Worm (Caenorhabditis elegans) whole organism, L2 larva: ENCODE data around the gene R11A8.1.

Experiments
- C34F6.9 ChIP-seq: fragments of 150-350 bp; optimal IDR thresholded peaks from 2 replicates; lab custom pipeline; 2014; ENCODE audit warnings: missing biosample characterization, missing genetic modification characterization
- R02D3.7 ChIP-seq: fragments of 150-350 bp; optimal IDR thresholded peaks from 2 replicates; lab custom pipeline; 2014; ENCODE audit warnings: missing biosample characterization, missing genetic modification characterization
- Y55F3AM.14 ChIP-seq: fragments of 200-800 bp; sonication (Bioruptor generic); optimal IDR thresholded peaks from 2 replicates; lab custom pipeline; 2018; ENCODE audit warnings: mild to moderate bottlenecking, missing genetic modification characterization, missing compliant biosample characterization
- ZK546.5 ChIP-seq: sonication (generic microtip); optimal IDR thresholded peaks from 2 replicates; lab custom pipeline; 2017; ENCODE audit warnings: missing biosample characterization, missing genetic modification characterization
- alr-1 ChIP-seq: fragments of 150-350 bp; optimal IDR thresholded peaks from 2 replicates; lab custom pipeline; 2014; ENCODE audit warnings: missing biosample characterization, missing genetic modification characterization
- aly-2 ChIP-seq: fragments of 150-350 bp; optimal IDR thresholded peaks from 2 replicates; lab custom pipeline; 2014; ENCODE audit warnings: missing biosample characterization, missing genetic modification characterization
- ama-1 ChIP-seq: fragments of 150-350 bp; optimal IDR thresholded peaks from 2 replicates; lab custom pipeline; 2018; ENCODE audit warnings: inconsistent platforms
- blmp-1 ChIP-seq: sonication (generic microtip); optimal IDR thresholded peaks from 2 replicates; lab custom pipeline; 2017; ENCODE audit warnings: missing genetic modification characterization, mild to moderate bottlenecking, missing compliant biosample characterization, antibody characterized with exemption, moderate library complexity; ENCODE audit not compliant: insufficient read depth
- crh-2 ChIP-seq: sonication (generic microtip); optimal IDR thresholded peaks from 2 replicates; lab custom pipeline; 2017; ENCODE audit warnings: missing biosample characterization, missing genetic modification characterization
- dmd-4 ChIP-seq: sonication (generic microtip); optimal IDR thresholded peaks from 2 replicates; lab custom pipeline; 2017; ENCODE audit warnings: missing biosample characterization, missing genetic modification characterization
- elt-1 ChIP-seq: fragments of 150-350 bp; optimal IDR thresholded peaks from 2 replicates; lab custom pipeline; 2014; ENCODE audit warnings: missing biosample characterization, missing genetic modification characterization
- elt-3 ChIP-seq: sonication (generic microtip); optimal IDR thresholded peaks from 2 replicates; lab custom pipeline; 2017; ENCODE audit warnings: missing biosample characterization, missing genetic modification characterization
- fos-1 ChIP-seq: fragments of 150-350 bp; optimal IDR thresholded peaks from 2 replicates; lab custom pipeline; 2014; ENCODE audit warnings: missing biosample characterization, missing genetic modification characterization
- gmeb-1 ChIP-seq: fragments of 150-350 bp; optimal IDR thresholded peaks from 2 replicates; lab custom pipeline; 2014; ENCODE audit warnings: missing biosample characterization, missing genetic modification characterization
- lin-39 ChIP-seq: fragments of 150-350 bp; optimal IDR thresholded peaks from 2 replicates; lab custom pipeline; 2014; ENCODE audit warnings: missing biosample characterization, missing genetic modification reagents, missing genetic modification characterization
- lsy-2 ChIP-seq, 2 experiments: fragments of 150-350 bp in 1 of 2; sonication (generic microtip) in 1 of 2; optimal IDR thresholded peaks; 2 replicates each; lab custom pipeline; 2014 to 2017; ENCODE audit warnings: missing biosample characterization in 2 of 2, missing genetic modification characterization in 2 of 2
- mab-5 ChIP-seq: fragments of 150-350 bp; optimal IDR thresholded peaks from 2 replicates; lab custom pipeline; 2014; ENCODE audit warnings: missing biosample characterization, missing genetic modification characterization
- mbf-1 ChIP-seq: sonication (generic microtip); optimal IDR thresholded peaks from 2 replicates; lab custom pipeline; 2017; ENCODE audit warnings: missing biosample characterization, missing genetic modification characterization
- mdl-1 ChIP-seq, 2 experiments: fragments of 150-350 bp in 1 of 2; sonication (generic microtip) in 1 of 2; optimal IDR thresholded peaks; 2 replicates each; lab custom pipeline; 2017; ENCODE audit warnings: missing biosample characterization in 2 of 2, missing genetic modification characterization in 2 of 2
- nhr-10 ChIP-seq: sonication (generic microtip); optimal IDR thresholded peaks from 2 replicates; lab custom pipeline; 2017; ENCODE audit warnings: missing biosample characterization, missing genetic modification characterization
- nhr-11 ChIP-seq: fragments of 150-350 bp; optimal IDR thresholded peaks from 2 replicates; lab custom pipeline; 2014; ENCODE audit warnings: missing biosample characterization, missing genetic modification characterization
- nhr-12 ChIP-seq: fragments of 150-350 bp; optimal IDR thresholded peaks from 2 replicates; lab custom pipeline; 2014; ENCODE audit warnings: missing biosample characterization, missing genetic modification characterization
- nhr-21 ChIP-seq: fragments of 150-350 bp; optimal IDR thresholded peaks from 2 replicates; lab custom pipeline; 2014; ENCODE audit warnings: missing biosample characterization, missing genetic modification characterization
- nhr-237 ChIP-seq: fragments of 150-350 bp; optimal IDR thresholded peaks from 2 replicates; lab custom pipeline; 2014; ENCODE audit warnings: missing biosample characterization, missing genetic modification characterization
- nhr-6 ChIP-seq: fragments of 150-350 bp; optimal IDR thresholded peaks from 2 replicates; lab custom pipeline; 2014; ENCODE audit warnings: missing biosample characterization, missing genetic modification characterization
- nhr-77 ChIP-seq: fragments of 150-350 bp; optimal IDR thresholded peaks from 2 replicates; lab custom pipeline; 2014; ENCODE audit warnings: missing biosample characterization, missing genetic modification characterization
- peb-1 ChIP-seq: fragments of 150-350 bp; optimal IDR thresholded peaks from 2 replicates; lab custom pipeline; 2014; ENCODE audit warnings: missing biosample characterization, missing genetic modification characterization
- sem-4 ChIP-seq: fragments of 150-350 bp; optimal IDR thresholded peaks from 2 replicates; lab custom pipeline; 2014; ENCODE audit warnings: missing biosample characterization, missing genetic modification reagents, missing genetic modification characterization
- skn-1 ChIP-seq: sonication (generic microtip); optimal IDR thresholded peaks from 2 replicates; lab custom pipeline; 2017; ENCODE audit warnings: missing biosample characterization, missing genetic modification characterization
- sma-3 ChIP-seq: sonication (generic microtip); optimal IDR thresholded peaks from 2 replicates; lab custom pipeline; 2016; ENCODE audit warnings: missing genetic modification reagents, missing genetic modification characterization, missing compliant biosample characterization
- sma-9 ChIP-seq, 2 experiments: fragments of 150-350 bp in 1 of 2; sonication (generic microtip) in 1 of 2; optimal IDR thresholded peaks; 2 replicates each; lab custom pipeline; 2014 to 2016; ENCODE audit warnings: missing genetic modification characterization in 2 of 2, mild to moderate bottlenecking in 1 of 2, missing biosample characterization in 1 of 2, missing compliant biosample characterization in 1 of 2, missing genetic modification reagents in 1 of 2, moderate library complexity in 1 of 2
- snpc-4 ChIP-seq: fragments of 150-350 bp; optimal IDR thresholded peaks from 2 replicates; lab custom pipeline; 2014; ENCODE audit warnings: missing biosample characterization, missing genetic modification characterization
- unc-39 ChIP-seq: fragments of 150-350 bp; optimal IDR thresholded peaks from 2 replicates; lab custom pipeline; 2014; ENCODE audit warnings: missing biosample characterization, missing genetic modification characterization
- unc-55 ChIP-seq: fragments of 150-350 bp; sonication (generic microtip); optimal IDR thresholded peaks from 3 replicates; lab custom pipeline; 2014; ENCODE audit warnings: missing biosample characterization, missing genetic modification reagents, missing genetic modification characterization
- unc-62 ChIP-seq: fragments of 150-350 bp; optimal IDR thresholded peaks from 2 replicates; lab custom pipeline; 2014; ENCODE audit warnings: missing biosample characterization, missing genetic modification reagents, missing genetic modification characterization
- zag-1 ChIP-seq: fragments of 150-350 bp; optimal IDR thresholded peaks from 2 replicates; lab custom pipeline; 2014; ENCODE audit warnings: missing biosample characterization, missing genetic modification characterization
- ztf-1 ChIP-seq: fragments of 200-800 bp; sonication (Bioruptor generic); conservative IDR thresholded peaks from 2 replicates; pipeline ENCODE4 v1.3.6; 2022; ENCODE audit warnings: missing genetic modification characterization, missing compliant biosample characterization
- ztf-11 ChIP-seq: sonication (generic microtip); optimal IDR thresholded peaks from 2 replicates; lab custom pipeline; 2017; ENCODE audit warnings: missing biosample characterization, missing genetic modification characterization

Gene R11A8.1

DNA sequence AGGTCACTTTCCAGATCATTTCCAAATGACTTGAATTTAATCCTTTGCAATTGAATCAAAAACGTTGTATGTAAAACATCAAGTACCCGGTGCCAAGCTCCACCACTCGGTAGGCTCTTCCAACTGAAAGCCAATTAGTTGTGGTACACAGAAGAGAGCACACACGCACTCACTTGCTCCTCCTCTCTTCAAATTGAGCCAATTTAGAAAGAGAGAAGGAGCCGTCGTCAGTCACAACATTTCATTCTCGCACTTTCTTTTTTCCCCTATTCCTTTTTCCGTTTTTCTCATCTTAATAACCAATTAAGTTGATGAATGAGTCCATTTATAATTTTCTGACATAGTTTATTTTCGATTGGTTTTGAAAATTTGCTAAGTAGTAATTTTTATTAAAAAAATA is 41.3 kb upstream of the R11A8.1 start:
- TF ChIP-seq ZK546.5 (tag; lab: Kevin White, UChicago): no peak
- no peak for TF ChIP-seq skn-1 (tag; lab: Kevin White, UChicago)
- no peak for TF ChIP-seq nhr-10 (tag; lab: Kevin White, UChicago)
- no peak for TF ChIP-seq mdl-1 (tag; optimal IDR thresholded peaks at IDR 0.05; lab: Kevin White, UChicago)
- TF ChIP-seq gmeb-1 (tag; lab: Kevin White, UChicago): no peak
- no peak for TF ChIP-seq mbf-1 (tag; lab: Kevin White, UChicago)
- TF ChIP-seq C34F6.9 (tag; lab: Kevin White, UChicago): peak; percentile 15
- peak; percentile 36 for TF ChIP-seq sem-4 (tag; lab: Kevin White, UChicago)
- TF ChIP-seq unc-55: no peak
- no peak for TF ChIP-seq elt-1
- TF ChIP-seq nhr-12 (tag; lab: Kevin White, UChicago): no peak
- TF ChIP-seq R02D3.7 (tag; lab: Kevin White, UChicago): no peak
- TF ChIP-seq dmd-4 (tag; lab: Kevin White, UChicago): no peak
- peak in 1 of 2 experiments; percentile 6 for TF ChIP-seq lsy-2 (tag; optimal IDR thresholded peaks at IDR 0.05; lab: Kevin White, UChicago)
- TF ChIP-seq nhr-237: no peak
- no peak for TF ChIP-seq sma-3 (GFP tag; lab: Kevin White, UChicago)
- TF ChIP-seq lin-39 (tag; lab: Kevin White, UChicago): no peak
- TF ChIP-seq zag-1: no peak
- no peak for TF ChIP-seq ztf-1
- TF ChIP-seq crh-2 (tag; lab: Kevin White, UChicago): no peak
- peak; percentile 13 for TF ChIP-seq sma-9 (GFP tag; optimal IDR thresholded peaks at IDR 0.05; lab: Kevin White, UChicago)
- no peak for TF ChIP-seq sma-9 (tag; optimal IDR thresholded peaks at IDR 0.05; lab: Kevin White, UChicago)
- no peak for TF ChIP-seq nhr-21 (tag; lab: Kevin White, UChicago)
- no peak for TF ChIP-seq nhr-6 (tag; lab: Kevin White, UChicago)
- TF ChIP-seq elt-3 (tag; lab: Kevin White, UChicago): no peak

DNA sequence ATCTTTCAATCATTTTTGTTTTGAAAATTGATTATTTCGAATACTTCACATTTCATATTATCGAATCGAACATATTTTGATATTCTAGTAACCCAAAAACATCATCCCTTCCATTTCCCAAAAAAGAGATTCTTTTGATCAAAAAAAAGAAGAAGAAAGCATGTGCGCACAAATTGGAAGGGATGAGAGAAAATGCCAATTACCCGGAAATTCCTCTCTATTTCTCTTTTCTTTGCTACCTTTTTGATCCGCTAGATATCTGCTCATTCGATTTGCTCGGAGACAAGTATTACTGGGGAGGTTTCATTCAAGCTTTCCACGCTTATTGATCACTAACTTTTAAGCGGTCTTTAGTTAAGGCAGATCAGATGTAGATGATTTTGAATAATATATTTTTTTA is 39.9 kb upstream of the R11A8.1 start:
- TF ChIP-seq C34F6.9 (tag; lab: Kevin White, UChicago) (peak; percentile 3), alr-1 (tag; lab: Kevin White, UChicago) (no peak), lsy-2 (tag; optimal IDR thresholded peaks at IDR 0.05; lab: Kevin White, UChicago) (no peak), ztf-1 (no peak), R02D3.7 (tag; lab: Kevin White, UChicago) (no peak)

DNA sequence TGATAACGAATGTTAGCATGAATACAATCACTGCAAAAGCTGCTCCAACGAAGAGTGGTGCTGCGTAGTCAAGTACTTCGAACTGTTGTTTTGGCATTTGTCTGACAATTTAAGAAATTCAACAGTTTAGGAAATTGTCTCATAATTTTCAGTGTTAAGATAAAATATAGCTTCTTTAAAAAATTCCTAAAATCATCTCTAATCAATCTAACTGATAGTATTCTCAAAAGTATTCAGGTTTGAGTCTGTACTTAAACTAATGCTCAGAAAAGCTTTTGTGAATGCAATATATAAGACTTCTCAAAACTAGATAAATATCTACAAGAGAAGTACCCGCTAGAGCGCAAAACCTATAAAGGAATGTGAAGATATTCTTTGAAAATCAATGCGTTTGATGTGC is 37.9 kb upstream of the R11A8.1 start, which contains the start of gene R10H10.4:
Gene R10H10.4 (minus strand): TSS at position 101 of the 400 bp plus-strand sequence.
- TF ChIP-seq nhr-11 (tag; lab: Kevin White, UChicago) (no peak), blmp-1 (tag; lab: Kevin White, UChicago) (no peak), sma-3 (GFP tag; lab: Kevin White, UChicago) (no peak), zag-1 (no peak), sma-9 (GFP tag; optimal IDR thresholded peaks at IDR 0.05; lab: Kevin White, UChicago) (no peak), sma-9 (tag; optimal IDR thresholded peaks at IDR 0.05; lab: Kevin White, UChicago) (no peak), ztf-1 (no peak), lin-39 (tag; lab: Kevin White, UChicago) (no peak), Y55F3AM.14 (GFP tag; lab: Kevin White, UChicago) (no peak), alr-1 (tag; lab: Kevin White, UChicago) (no peak), elt-1 (no peak), unc-39 (tag; lab: Kevin White, UChicago) (no peak), snpc-4 (no peak), skn-1 (tag; lab: Kevin White, UChicago) (no peak), fos-1 (tag; lab: Kevin White, UChicago) (no peak), ama-1 (no peak), mab-5 (tag; lab: Kevin White, UChicago) (no peak), unc-62 (GFP tag; lab: Kevin White, UChicago) (no peak)

DNA sequence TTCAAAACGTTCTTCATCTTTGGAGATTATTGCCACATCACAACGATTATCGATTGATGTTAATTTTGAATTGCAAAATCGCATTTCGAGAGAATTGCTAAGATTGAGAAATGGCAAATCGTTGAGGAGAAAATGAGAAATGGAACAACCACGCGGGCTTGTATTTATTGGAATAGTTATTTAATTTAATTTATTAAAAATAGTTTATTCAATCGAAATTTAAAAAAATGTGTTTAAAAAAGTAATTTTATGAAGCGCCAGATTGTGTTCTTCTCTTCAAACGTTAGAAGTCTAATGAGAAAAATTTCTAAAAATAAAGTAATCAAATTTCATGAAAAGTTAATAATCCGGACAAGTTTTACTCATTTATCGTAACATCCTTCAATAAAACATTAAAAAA is 34.9 kb upstream of the R11A8.1 start, which contains the start of gene spe-26:
Gene spe-26 (minus strand): TSS at position 101 of the 400 bp plus-strand sequence.
- TF ChIP-seq nhr-77 (tag; lab: Kevin White, UChicago) (no peak), elt-1 (no peak), aly-2 (tag; lab: Kevin White, UChicago) (no peak), C34F6.9 (tag; lab: Kevin White, UChicago) (no peak), mbf-1 (tag; lab: Kevin White, UChicago) (no peak), snpc-4 (no peak), ztf-11 (no peak), nhr-12 (tag; lab: Kevin White, UChicago) (no peak), blmp-1 (tag; lab: Kevin White, UChicago) (no peak), alr-1 (tag; lab: Kevin White, UChicago) (no peak), unc-62 (GFP tag; lab: Kevin White, UChicago) (no peak), fos-1 (tag; lab: Kevin White, UChicago) (no peak), unc-39 (tag; lab: Kevin White, UChicago) (no peak), crh-2 (tag; lab: Kevin White, UChicago) (no peak), nhr-10 (tag; lab: Kevin White, UChicago) (no peak), peb-1 (tag; lab: Kevin White, UChicago) (no peak)
